Worm (Caenorhabditis elegans): ENCODE data around the gene Y26E6A.2.

The Y26E6A.2 gene

ce11 chrX:13917121-13917755 lies 3.0 kb upstream of the Y26E6A.2 start, which contains the start of gene ekl-5 (continued):
- TF ChIP-seq T26A5.8 (tag; optimal IDR thresholded peaks at IDR 0.05) (no peak), athp-1 (tag; optimal IDR thresholded peaks at IDR 0.05) (no peak), madf-10 (tag; optimal IDR thresholded peaks at IDR 0.05) (no peak), T07F8.4 (tag; optimal IDR thresholded peaks at IDR 0.05) (no peak), tbp1 (GFP tag; optimal IDR thresholded peaks at IDR 0.05) (peak; percentile 5), Y53G8AR.9 (GFP tag; conservative IDR thresholded peaks at IDR 0.05) (no peak), lin-54 (GFP tag; optimal IDR thresholded peaks at IDR 0.05) (no peak), F10E7.11 (tag; optimal IDR thresholded peaks at IDR 0.05) (no peak), K12H6.12 (tag; optimal IDR thresholded peaks at IDR 0.05) (peak; percentile 17), hmg-1.2 (GFP tag; IDR thresholded peaks at IDR 0.05) (peak; percentile 92), dox-1 (GFP tag; IDR thresholded peaks at IDR 0.05) (peak; percentile 43; the same call in 1 of the 2 replicates), C17E4.6 (GFP tag; IDR thresholded peaks at IDR 0.05) (no peak), hsf-1 (GFP tag; IDR thresholded peaks at IDR 0.05) (no peak), tlf-1 (GFP tag; optimal IDR thresholded peaks at IDR 0.05) (no peak), attf-3 (GFP tag; conservative IDR thresholded peaks at IDR 0.05) (no peak), let-526 (GFP tag; IDR thresholded peaks at IDR 0.05) (no peak), hmg-20 (GFP tag; IDR thresholded peaks at IDR 0.05) (0 out of 2 replicates have a peak, but pooled peaks have one; percentile 4), hlh-26 (GFP tag; conservative IDR thresholded peaks at IDR 0.05) (no peak), ama-1 (optimal IDR thresholded peaks at IDR 0.05) (no peak), ama-1 (GFP tag; optimal IDR thresholded peaks at IDR 0.05) (no peak), ztf-26 (tag; optimal IDR thresholded peaks at IDR 0.05) (peak; percentile 18), ceh-79 (tag; optimal IDR thresholded peaks at IDR 0.05) (no peak)

ce11 chrX:13913641-13914040 lies 548 bp downstream of the Y26E6A.2 start:
- no peak for TF ChIP-seq ztf-26 (tag; optimal IDR thresholded peaks at IDR 0.05)

ce11 chrX:13909850-13910249 lies 4.3 kb downstream of the Y26E6A.2 start, which contains the start of gene Y26E6A.3:
TSS of gene Y26E6A.3 (minus strand) at chrX:13909950.
- TF ChIP-seq lin-40 (tag; optimal IDR thresholded peaks at IDR 0.05) (no peak), egl-18 (GFP tag; IDR thresholded peaks at IDR 0.05) (no peak), zim-3 (tag; optimal IDR thresholded peaks at IDR 0.05) (no peak), hmg-1.2 (GFP tag; IDR thresholded peaks at IDR 0.05) (no peak), dpff-1 (tag; optimal IDR thresholded peaks at IDR 0.05) (no peak), B0035.1 (tag; optimal IDR thresholded peaks at IDR 0.05) (no peak), rec-8 (tag; optimal IDR thresholded peaks at IDR 0.05) (no peak), ztf-6 (GFP tag; IDR thresholded peaks at IDR 0.05) (no peak), F23B12.7 (tag; optimal IDR thresholded peaks at IDR 0.05; ENCODE audit: insufficient read depth) (no peak), lin-35 (GFP tag; optimal IDR thresholded peaks at IDR 0.05) (no peak), cebp-1 (GFP tag; IDR thresholded peaks at IDR 0.05) (no peak), cebp-1 (tag; optimal IDR thresholded peaks at IDR 0.05) (no peak), gei-17 (GFP tag; optimal IDR thresholded peaks at IDR 0.05) (no peak), Y56A3A.18 (GFP tag; IDR thresholded peaks at IDR 0.05) (no peak)

- TF ChIP-seq attf-3 (GFP tag; conservative IDR thresholded peaks at IDR 0.05) (no peak), rcor-1 (GFP tag; IDR thresholded peaks at IDR 0.05) (no peak), ceh-58 (GFP tag; IDR thresholded peaks at IDR 0.05) (no peak), ekl-4 (GFP tag; IDR thresholded peaks at IDR 0.05) (no peak), sdz-38 (tag; optimal IDR thresholded peaks at IDR 0.05) (no peak), Y67H2A.10 (GFP tag; conservative IDR thresholded peaks at IDR 0.05) (no peak), attf-5 (GFP tag; optimal IDR thresholded peaks at IDR 0.05) (no peak), F57A8.1 (GFP tag; optimal IDR thresholded peaks at IDR 0.05) (no peak), B0336.3 (GFP tag; IDR thresholded peaks at IDR 0.05) (no peak), F22D6.2 (tag; optimal IDR thresholded peaks at IDR 0.05) (no peak), athp-1 (tag; optimal IDR thresholded peaks at IDR 0.05) (no peak), C06A6.2 (GFP tag; conservative IDR thresholded peaks at IDR 0.05) (no peak)
These were observed 10.4 kb downstream of the Y26E6A.2 start for ce11 chrX:13903769-13904168.

All from whole organism, young adult.